Worm (Caenorhabditis elegans): Measurements from ENCODE around the gene cyp-33C6.

DNA sequence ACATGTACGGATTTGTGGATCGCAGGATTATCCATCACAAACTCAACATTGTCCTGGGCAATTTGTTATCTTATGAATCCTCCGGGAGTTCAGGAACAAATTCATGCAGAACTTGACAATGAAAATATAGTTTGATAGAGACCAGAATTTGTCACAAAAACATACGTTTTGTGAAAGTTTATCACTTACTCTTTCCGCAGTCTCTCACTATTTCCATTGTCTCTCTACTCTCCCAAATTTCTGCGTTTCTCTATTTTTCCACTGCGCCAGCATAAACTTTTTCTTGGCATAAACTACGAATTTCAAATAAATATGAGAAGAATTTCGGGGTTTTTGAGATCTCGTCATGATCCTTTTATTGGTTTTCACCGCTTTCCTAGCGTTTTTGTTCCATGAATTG is 6.6 kb downstream of the cyp-33C6 start, which contains the start of gene cyp-33C3:
- no peak for TF ChIP-seq pha-2 (tag; optimal IDR thresholded peaks at IDR 0.05)
- TF ChIP-seq C38D4.7 (GFP tag; optimal IDR thresholded peaks at IDR 0.05), result no peak
- no peak for TF ChIP-seq elt-2 (tag; optimal IDR thresholded peaks at IDR 0.05)
- TF ChIP-seq lin-11 (tag; optimal IDR thresholded peaks at IDR 0.05), result no peak
- no peak for TF ChIP-seq ets-4 (tag; optimal IDR thresholded peaks at IDR 0.05)
- TF ChIP-seq sdc-2 (tag; optimal IDR thresholded peaks at IDR 0.05), result no peak
- no peak for TF ChIP-seq ama-1 (optimal IDR thresholded peaks at IDR 0.05)
- TF ChIP-seq ceh-24 (tag; optimal IDR thresholded peaks at IDR 0.05), result no peak
- no peak for TF ChIP-seq ceh-31 (tag; optimal IDR thresholded peaks at IDR 0.05)
- no peak for TF ChIP-seq che-1 (tag; optimal IDR thresholded peaks at IDR 0.05)
- no peak for TF ChIP-seq sox-2 (GFP tag; IDR thresholded peaks at IDR 0.05)
